Fruit fly (Drosophila melanogaster): Measurements from ENCODE around the gene nAChRalpha3.

DNA sequence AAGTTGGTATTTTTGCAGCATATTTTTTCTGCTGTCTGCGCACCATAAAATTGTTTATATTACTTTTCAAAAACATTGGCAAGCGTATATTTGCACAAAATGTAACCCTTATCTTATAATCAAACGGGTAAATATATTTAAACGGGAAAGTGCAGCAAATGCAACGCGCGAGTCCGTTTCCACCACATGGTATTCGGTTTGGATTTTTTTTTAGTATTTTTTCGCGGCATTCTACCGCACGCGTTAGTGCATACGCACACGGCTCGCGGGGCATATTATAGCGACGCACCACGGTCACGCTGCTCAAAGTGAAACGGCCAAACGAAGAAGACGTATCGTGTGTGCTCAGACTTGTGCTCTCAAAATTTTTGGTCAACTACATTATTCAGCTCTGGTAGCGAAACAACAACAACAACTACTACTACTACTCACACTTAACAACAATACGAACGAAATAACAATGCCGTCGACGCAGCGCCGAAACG lies 42.0 kb upstream of the nAChRalpha3 start, which contains the start of gene Trf2:
- TF ChIP-seq tj (GFP tag; optimal IDR thresholded peaks at IDR 0.05) (no peak), CG1620 (GFP tag; optimal IDR thresholded peaks at IDR 0.05) (peak; percentile 36), bab1 (GFP tag; optimal IDR thresholded peaks at IDR 0.05) (peak; percentile 46), pad (GFP tag; optimal IDR thresholded peaks at IDR 0.05) (no peak), Crg-1 (GFP tag; optimal IDR thresholded peaks at IDR 0.05) (peak; percentile 64), cic (GFP tag; optimal IDR thresholded peaks at IDR 0.05) (no peak), CG5204 (GFP tag; optimal IDR thresholded peaks at IDR 0.05) (no peak), toe (GFP tag; optimal IDR thresholded peaks at IDR 0.05) (no peak)

All from whole organism, adult.